Fruit fly (Drosophila melanogaster): Measurements from ENCODE around the gene Wdr37.
A peak's percentile ranks its signal among the peaks of the same experiment; 100 is the strongest.

Wdr37 gene

DNA sequence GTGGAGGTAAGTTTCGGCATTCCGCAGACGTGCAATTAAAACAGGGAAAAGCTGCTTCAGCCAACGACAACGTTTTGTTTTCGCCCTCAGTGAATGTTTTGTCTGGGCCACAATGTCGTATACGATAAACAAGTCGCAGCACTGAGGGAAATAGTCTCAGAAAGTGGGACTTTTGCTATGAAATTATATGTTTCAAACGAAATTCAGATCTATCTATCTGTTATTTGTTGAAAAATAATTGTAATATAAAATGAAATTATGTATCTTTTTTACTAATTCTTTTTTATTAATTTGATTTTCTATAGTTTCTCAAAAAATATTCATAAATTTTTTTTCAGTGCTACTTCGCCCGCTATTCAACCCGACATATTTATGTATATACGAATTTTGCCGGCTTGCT, 9.1 kb downstream of the Wdr37 start (continued):
- no peak for TF ChIP-seq caup (GFP tag; optimal IDR thresholded peaks at IDR 0.05; ENCODE audit: severe bottlenecking)
- TF ChIP-seq pan (optimal IDR thresholded peaks at IDR 0.05), result no peak
- peak in 1 of 2 experiments; percentile 68 for TF ChIP-seq pan (GFP tag; optimal IDR thresholded peaks at IDR 0.05 in 1 of 2, IDR thresholded peaks at IDR 0.05 in 1 of 2)
- no peak for TF ChIP-seq Nf-YA (GFP tag; IDR thresholded peaks at IDR 0.05)

DNA sequence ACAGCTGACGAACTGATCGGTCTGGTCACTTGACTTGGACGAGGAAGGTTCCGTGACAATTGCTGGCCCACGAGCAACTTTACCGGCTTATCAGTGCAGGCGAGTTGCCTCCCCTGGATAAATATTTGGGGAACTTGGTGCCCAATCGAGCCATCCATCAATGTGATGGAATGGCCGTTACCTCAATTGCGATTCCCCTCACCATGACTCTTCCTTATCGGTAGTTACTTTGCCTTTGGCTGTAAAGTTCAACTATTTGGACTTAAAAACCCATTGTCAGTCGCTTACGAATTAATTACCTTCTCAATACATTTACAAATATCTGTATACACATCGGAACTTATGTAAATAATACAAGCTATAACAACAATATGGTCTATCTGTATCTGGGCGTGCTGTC, 12.7 kb downstream of the Wdr37 start, which contains the start of gene Vha100-4:
TSS of gene Vha100-4 (minus strand) at position 16 of the 400 bp plus-strand sequence.
- TF ChIP-seq H2.0 (GFP tag; IDR thresholded peaks at IDR 0.05) (no peak), sna (GFP tag; IDR thresholded peaks at IDR 0.05; ENCODE audit: partially characterized antibody) (no peak), mirr (GFP tag; optimal IDR thresholded peaks at IDR 0.05) (peak; percentile 10), CG3838 (GFP tag; optimal IDR thresholded peaks at IDR 0.05) (no peak), Atf6 (GFP tag; IDR thresholded peaks at IDR 0.05) (0 out of 2 replicates have a peak, but pooled peaks have one; percentile 33), fd102C (GFP tag; optimal IDR thresholded peaks at IDR 0.05) (no peak), trem (tag; optimal IDR thresholded peaks at IDR 0.05) (no peak), trh (GFP tag; optimal IDR thresholded peaks at IDR 0.05) (no peak), D19B (GFP tag; optimal IDR thresholded peaks at IDR 0.05) (no peak), Awh (GFP tag; IDR thresholded peaks at IDR 0.05) (0 out of 2 replicates have a peak, but pooled peaks have one; percentile 38), Dbx (GFP tag; IDR thresholded peaks at IDR 0.05) (no peak), lab (GFP tag; optimal IDR thresholded peaks at IDR 0.05) (peak; percentile 93), CrebB (tag; optimal IDR thresholded peaks at IDR 0.05) (peak; percentile 15), CG32767 (GFP tag; IDR thresholded peaks at IDR 0.05) (no peak)

DNA sequence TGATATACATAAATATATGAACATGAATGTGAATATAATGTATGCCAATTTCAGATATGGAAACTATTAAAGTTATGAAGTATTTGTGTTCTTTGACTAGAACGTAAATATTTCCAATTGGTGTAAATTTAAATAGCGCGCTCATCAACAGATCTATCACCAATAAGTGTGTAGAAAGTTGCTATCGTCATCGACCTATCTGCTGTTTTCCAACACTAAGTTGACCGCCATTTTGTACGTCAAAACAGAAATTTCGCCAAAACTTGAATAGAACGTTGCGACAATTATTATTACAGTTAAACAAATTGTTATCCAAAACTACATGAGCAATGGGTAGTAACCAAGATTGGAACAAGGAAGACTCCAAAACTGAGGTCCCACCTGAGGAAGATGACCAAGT, 16.9 kb downstream of the Wdr37 start, which contains the start of gene cona:
TSS of gene cona (plus strand) at position 236 of the 400 bp plus-strand sequence.
- TF ChIP-seq Bteb2 (GFP tag; optimal IDR thresholded peaks at IDR 0.05) (no peak), CG14441 (GFP tag; IDR thresholded peaks at IDR 0.05) (no peak), lov (optimal IDR thresholded peaks at IDR 0.05) (no peak), lov (GFP tag; IDR thresholded peaks at IDR 0.05) (no peak), CG9437 (GFP tag; optimal IDR thresholded peaks at IDR 0.05) (no peak), bigmax (GFP tag; optimal IDR thresholded peaks at IDR 0.05) (no peak), CG13775 (GFP tag; optimal IDR thresholded peaks at IDR 0.05) (no peak), Doc3 (GFP tag; IDR thresholded peaks at IDR 0.05; ENCODE audit: partially characterized antibody) (no peak), Hey (tag; optimal IDR thresholded peaks at IDR 0.05) (no peak), sd (tag; optimal IDR thresholded peaks at IDR 0.05) (no peak), h (optimal IDR thresholded peaks at IDR 0.05) (no peak), eve (GFP tag; optimal IDR thresholded peaks at IDR 0.05) (no peak), crol (GFP tag; IDR thresholded peaks at IDR 0.05) (no peak), chm (GFP tag; IDR thresholded peaks at IDR 0.05) (no peak), CG7372 (GFP tag; IDR thresholded peaks at IDR 0.05) (no peak), fd102C (GFP tag; optimal IDR thresholded peaks at IDR 0.05) (no peak), CG16779 (GFP tag; IDR thresholded peaks at IDR 0.05) (no peak), Dbx (GFP tag; IDR thresholded peaks at IDR 0.05) (no peak), org-1 (GFP tag; optimal IDR thresholded peaks at IDR 0.05) (no peak), Gug (GFP tag; IDR thresholded peaks at IDR 0.05) (no peak), CG18476 (GFP tag; optimal IDR thresholded peaks at IDR 0.05) (no peak), CG6683 (GFP tag; optimal IDR thresholded peaks at IDR 0.05) (no peak), CG13894 (tag; optimal IDR thresholded peaks at IDR 0.05) (no peak), Scr (GFP tag; IDR thresholded peaks at IDR 0.05; ENCODE audit: partially characterized antibody) (peak; percentile 26; the same call in 1 of the 2 replicates), CG15011 (GFP tag; optimal IDR thresholded peaks at IDR 0.05) (no peak), CG11560 (tag; IDR thresholded peaks at IDR 0.05) (no peak), CG4854 (GFP tag; optimal IDR thresholded peaks at IDR 0.05) (no peak), Abd-B (GFP tag; optimal IDR thresholded peaks at IDR 0.05) (no peak), CG31224 (GFP tag; IDR thresholded peaks at IDR 0.05) (no peak), CHES-1-like (GFP tag; optimal IDR thresholded peaks at IDR 0.05) (no peak), CG9876 (GFP tag; optimal IDR thresholded peaks at IDR 0.05) (no peak), CG9727 (GFP tag; optimal IDR thresholded peaks at IDR 0.05) (no peak), CG3065 (GFP tag; optimal IDR thresholded peaks at IDR 0.05) (no peak), amos (GFP tag; IDR thresholded peaks at IDR 0.05; ENCODE audit: partially characterized antibody) (no peak)
